Worm (Caenorhabditis elegans): ENCODE data around the gene F07F6.7.

Gene F07F6.7

DNA sequence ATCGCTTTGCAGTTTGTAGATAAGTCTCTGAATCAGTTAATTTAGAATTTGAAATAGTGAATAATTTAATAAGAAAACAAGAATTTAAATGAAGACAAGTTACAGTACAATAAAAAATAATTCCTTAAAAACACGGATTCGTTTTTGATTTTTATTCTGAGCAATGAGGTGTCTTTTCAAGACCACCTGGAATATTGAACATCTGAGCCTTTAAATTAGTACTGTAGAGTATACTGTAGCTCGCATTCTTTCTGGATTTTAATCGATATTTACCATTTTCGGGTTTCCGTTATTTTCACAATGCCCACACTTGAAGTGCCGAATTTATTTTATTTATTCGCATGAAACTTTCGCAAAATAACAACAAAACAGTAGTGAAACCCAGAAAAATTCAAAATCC lies at the start of gene F07F6.7:
Gene F07F6.7, minus strand, starts transcription at position 27 of the 400 bp plus-strand sequence.
- TF ChIP-seq unc-62 (GFP tag; optimal IDR thresholded peaks at IDR 0.05) = no peak

DNA sequence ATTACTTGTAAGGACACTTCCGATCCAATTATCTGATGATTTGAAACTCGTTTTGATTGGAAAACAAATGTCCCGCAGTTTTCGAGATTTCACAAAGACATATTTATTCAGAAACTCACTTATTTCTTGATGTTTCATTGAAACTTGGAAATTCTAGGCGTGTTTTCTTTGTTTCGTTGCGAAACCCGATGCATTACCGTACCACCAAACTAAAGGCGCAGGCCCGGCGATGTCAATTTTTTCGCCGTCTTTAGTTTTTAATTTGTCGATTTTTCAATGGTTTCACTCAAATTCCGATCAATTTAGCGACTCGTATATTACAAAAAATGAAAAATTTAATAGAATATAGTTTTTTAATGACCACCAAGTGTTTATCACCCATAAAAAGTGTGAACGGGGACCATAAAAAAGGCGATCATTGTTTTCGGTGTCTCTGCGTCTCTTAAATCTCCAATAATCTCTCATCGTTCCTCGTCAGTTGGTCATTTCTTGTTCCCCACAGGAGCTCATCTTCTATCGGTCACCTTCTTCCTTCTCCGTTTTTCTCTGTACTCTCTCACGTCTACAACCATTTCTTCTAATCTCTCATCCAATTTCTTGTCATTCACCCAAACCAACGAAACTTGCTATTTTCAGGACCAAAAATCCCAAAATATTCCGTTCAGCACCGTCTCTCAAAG lies 42.2 kb upstream of the F07F6.7 start, which contains the start of gene clr-1:
Gene clr-1, plus strand, starts transcription at position 630 of the 680 bp plus-strand sequence.
- TF ChIP-seq unc-62 (GFP tag; optimal IDR thresholded peaks at IDR 0.05) = no peak

DNA sequence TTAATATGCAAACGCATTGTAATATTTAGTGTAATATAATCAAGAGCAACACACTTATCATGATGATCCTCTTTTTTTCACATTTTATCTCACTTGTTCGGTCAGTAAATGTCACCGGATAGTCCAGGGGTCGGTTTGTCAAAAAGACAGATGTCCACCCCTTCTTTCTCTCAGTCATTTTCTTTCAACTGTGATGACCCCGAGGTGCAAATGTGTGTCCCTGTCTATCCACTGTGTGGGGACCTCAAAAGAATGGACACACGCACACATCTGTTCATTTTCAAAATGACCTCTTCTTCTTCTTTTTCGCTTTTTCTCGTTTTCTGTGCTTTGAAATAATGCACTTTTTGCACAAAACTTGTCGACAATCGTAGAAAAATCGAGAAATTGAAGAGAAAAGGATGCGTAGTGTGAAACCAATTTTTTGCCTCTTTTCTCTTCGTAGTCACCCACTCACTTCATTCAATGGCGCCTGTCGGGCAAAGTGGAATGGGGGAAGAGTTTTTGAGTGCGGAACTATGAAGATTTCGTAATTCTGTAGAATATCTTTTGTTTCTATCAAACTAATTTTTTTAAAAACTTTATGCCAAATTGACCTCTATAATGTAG lies 40.1 kb upstream of the F07F6.7 start:
- no peak for TF ChIP-seq unc-62 (GFP tag; optimal IDR thresholded peaks at IDR 0.05)

DNA sequence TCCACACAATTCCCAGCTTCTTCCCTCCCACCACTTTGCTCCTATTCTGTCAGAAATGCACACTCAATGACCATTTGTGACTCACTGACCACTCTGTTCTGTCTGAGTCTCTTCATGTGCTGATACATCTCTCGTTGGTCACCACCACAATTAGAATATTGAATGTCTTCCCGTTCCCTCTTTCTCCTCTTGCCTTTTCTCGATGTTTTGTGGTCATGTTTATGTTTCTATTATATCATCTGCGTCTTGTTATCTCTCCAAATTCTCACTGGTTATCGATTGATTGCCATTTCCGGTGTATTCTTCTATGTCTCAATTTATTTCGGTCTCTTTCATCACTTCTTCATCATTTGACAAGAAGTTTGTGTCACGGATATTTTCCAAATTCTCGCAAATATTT lies 37.3 kb upstream of the F07F6.7 start:
- TF ChIP-seq unc-62 (GFP tag; optimal IDR thresholded peaks at IDR 0.05) = no peak

DNA sequence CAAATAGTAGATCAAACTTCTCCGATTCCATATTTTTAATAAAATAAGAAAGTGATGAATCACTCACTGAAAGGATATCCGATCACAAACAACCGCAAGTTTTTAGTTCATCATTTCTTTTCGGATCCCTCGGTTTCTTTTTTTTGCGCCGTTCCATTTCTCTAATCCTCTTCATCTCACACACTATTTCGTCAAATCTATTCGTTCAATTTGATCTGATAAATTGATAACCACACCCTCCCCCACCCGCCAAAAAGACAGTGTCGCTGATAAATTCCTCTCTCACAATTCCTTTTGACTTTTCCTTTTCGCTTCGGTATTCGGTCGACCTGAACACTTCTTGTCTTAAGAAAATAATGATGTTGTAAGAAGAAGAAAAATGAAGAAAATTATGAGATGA lies 35.9 kb upstream of the F07F6.7 start:
- TF ChIP-seq unc-62 (GFP tag; optimal IDR thresholded peaks at IDR 0.05) = no peak

DNA sequence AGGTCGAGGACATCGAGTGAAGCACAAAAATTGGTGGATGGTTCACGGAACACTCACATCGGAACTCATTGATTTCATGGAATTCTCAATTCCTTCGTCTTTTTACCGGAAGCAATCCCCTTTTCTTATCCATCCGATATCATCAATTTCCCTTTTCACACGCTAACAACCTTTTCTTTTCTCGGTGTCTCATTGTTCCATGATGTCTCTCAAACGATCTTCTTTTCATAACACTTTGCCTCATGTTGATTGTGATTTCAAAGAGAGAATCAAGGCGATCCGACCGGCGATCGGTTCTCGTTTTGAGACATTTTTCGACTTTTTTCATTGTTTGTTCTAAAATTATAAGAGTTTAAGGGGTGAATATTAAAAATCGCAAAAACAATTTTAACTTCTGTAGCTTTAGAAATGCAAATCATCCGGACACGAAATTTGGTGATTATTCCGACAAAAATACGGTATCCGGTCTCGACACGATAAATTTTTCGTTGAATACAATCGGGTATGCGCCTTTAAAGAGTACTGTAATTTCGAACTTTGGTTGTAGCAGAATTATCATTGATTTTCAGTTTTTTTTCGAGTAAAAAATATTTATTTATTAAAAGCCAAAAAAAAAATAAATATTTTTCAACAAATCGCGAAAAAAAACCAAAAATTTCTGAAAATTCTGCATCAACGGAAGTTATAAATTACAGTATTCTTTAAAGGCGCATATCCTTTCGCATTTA lies 35.2 kb upstream of the F07F6.7 start:
- no peak for TF ChIP-seq unc-62 (GFP tag; optimal IDR thresholded peaks at IDR 0.05)

DNA sequence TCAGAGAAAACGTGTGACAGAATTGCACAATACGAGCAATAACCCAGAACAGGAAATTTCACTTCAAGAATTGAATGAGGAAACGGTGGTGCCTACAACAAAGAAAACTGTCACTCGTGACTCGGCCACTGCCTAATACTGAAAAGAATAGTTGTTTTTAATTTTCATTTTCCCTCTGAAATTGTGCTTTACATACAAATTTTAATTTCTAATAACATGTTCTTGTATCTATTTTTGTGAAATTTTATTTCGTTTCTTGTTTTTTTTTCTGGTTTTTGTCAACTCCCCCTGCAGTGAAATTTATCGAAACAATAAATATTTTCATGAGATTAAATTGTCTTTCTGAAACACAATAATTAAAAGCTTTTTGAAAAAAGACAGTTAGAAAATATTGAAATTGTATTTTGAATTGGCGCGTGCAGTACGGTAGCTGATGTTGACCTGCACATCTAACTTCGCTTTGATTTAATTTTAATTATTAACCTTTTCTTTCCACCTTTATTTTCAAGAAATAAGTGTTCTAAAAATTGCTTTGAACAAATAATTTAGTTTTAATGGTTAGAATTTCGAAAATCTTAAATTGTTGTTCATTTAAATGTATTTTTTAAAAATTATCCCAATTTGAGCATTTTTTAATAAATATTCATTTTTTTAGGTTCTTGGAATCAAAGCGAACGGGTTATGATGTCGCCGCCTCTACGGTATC lies 32.1 kb upstream of the F07F6.7 start, which contains the start of gene daz-1:
Gene daz-1, plus strand, starts transcription at position 656 of the 706 bp plus-strand sequence.
- no peak for TF ChIP-seq unc-62 (GFP tag; optimal IDR thresholded peaks at IDR 0.05)

DNA sequence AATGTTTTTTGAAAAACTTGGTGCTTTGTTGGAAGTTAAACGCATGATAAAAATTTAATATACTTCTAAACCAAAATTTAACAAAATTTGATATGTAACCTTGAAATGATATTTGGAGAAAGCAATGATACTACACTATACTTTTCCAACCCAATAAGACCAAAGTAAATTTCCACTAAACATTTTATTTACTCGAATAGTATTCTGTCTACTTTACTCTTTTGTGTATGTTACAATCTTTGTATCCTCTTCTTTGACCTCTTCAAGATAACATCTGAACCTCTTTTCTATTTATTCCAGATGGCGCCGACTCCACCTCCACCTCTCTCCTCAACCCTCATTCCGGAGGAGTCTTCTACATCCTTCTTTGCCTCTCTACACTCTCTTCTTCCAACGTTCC lies 29.9 kb upstream of the F07F6.7 start, which contains the start of gene dhs-5:
Gene dhs-5, plus strand, starts transcription at position 301 of the 400 bp plus-strand sequence.
- TF ChIP-seq unc-62 (GFP tag; optimal IDR thresholded peaks at IDR 0.05) = no peak

DNA sequence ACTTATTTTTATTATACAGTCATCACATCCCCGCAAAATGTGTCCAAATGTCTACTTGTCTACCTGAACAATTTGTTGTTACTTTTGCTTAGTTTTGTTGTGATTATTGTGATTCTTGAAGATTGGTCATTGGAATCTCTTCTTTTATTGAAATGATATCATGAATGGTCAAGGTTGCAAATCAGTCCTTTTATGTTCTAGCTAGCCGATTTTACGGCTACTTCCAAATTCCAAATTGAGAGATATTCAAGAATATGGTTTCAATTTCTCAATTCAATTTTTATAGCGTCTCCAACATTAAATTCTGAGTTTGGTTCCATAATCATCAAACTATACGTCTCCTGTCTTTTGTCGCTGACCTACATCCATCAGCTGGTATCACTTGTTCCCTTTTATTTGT lies 27.6 kb upstream of the F07F6.7 start:
- TF ChIP-seq unc-62 (GFP tag; optimal IDR thresholded peaks at IDR 0.05) = no peak

DNA sequence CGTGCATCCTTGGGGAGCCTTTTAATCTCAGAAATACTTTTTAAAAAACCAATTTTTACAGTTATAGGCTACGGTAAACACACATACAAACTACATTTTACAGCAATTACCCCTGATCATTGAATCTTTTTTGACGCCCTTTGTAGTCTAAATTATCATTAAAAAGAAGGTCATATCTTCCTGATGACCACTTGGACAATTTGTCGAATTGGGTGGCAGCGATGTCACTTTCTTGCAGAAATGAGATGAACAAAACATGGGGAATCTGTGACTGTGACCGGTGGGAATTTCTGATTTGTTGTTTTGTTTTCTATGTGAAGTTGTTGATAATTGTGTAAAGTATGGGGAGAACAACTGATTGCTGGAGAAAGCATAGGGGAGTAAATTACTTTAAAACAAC lies 26.0 kb upstream of the F07F6.7 start:
- no peak for TF ChIP-seq unc-62 (GFP tag; optimal IDR thresholded peaks at IDR 0.05)

DNA sequence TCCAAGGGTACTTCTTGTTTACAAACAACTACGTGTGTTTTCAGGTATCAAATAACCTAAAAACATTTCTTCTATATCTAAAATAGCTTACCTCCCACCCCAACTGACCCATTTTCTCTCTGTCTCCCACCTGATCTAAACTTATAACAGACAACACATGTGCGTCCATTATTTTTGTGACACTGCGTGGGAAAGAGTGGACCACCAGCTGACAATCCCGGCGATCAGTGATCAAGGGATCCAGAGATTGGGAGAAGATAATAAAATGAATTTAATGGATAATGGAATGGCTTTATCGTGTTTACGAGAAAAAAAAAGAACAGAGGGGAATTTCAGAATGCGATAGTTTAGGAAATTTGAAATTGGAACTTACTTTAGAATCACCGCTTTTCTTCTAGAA lies 25.6 kb upstream of the F07F6.7 start:
- TF ChIP-seq unc-62 (GFP tag; optimal IDR thresholded peaks at IDR 0.05) = no peak

DNA sequence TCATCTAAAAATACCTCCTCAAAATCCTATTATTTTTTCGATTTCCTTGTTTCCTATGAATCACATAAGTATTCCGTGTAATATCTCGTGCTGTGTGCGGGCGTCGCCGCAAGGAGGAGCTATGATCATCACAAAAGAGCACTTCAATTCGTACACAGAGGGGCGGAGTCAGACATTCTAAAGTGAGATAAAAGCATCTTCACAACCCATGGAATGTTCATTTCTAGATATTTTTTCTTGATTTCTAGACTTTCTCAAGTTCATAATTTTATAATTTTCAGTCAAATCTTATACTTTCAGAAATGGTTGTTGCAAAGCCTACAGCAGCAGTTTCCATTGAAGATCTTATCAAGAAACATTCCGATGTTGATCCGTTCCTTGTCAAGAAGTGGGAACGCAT lies 23.7 kb upstream of the F07F6.7 start, which contains the start of gene cex-1:
Gene cex-1, plus strand, starts transcription at position 301 of the 400 bp plus-strand sequence.
- TF ChIP-seq unc-62 (GFP tag; optimal IDR thresholded peaks at IDR 0.05) = no peak

DNA sequence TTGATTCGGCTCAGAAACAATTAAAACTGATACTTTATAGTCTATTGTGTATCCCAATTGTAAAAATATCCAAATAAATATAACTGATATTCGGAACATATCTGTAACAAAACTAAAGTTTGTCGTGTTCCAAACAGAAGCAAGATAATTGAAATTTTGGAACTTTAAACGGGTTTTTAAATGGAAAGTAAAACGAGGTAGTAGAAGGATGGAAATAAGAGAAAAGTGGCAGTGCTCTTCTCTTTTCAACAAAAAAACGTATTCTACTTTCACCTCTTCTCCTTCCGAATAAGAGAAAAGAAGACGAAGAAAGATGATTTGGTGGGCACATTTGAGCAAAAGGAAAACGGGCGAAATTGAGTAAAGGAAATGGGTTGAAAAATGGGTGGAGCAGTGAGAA lies 22.8 kb upstream of the F07F6.7 start, which contains the start of gene nmr-1:
Gene nmr-1, minus strand, starts transcription at position 101 of the 400 bp plus-strand sequence.
- TF ChIP-seq unc-62 (GFP tag; optimal IDR thresholded peaks at IDR 0.05) = no peak

DNA sequence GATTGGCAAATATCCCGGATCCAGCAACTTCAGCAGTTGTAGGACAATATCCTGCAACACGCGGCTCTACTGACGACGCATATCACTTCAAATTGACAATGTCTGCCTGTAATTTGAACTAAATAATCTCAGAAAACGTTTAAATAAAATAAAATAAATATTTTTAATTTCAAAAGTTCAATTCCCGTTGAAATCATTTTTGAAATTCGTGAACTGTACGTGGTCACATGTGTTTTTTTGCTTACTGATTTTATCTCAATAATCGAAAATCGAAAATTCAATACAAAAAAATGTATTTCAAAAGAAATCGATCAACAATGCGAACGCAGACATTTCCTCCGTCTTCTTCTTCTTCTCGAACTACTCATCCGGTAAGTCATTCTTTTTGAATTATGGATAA lies 13.9 kb upstream of the F07F6.7 start, which contains the start of gene F07F6.1:
Gene F07F6.1, plus strand, starts transcription at position 301 of the 400 bp plus-strand sequence.
- TF ChIP-seq unc-62 (GFP tag; optimal IDR thresholded peaks at IDR 0.05) = no peak

DNA sequence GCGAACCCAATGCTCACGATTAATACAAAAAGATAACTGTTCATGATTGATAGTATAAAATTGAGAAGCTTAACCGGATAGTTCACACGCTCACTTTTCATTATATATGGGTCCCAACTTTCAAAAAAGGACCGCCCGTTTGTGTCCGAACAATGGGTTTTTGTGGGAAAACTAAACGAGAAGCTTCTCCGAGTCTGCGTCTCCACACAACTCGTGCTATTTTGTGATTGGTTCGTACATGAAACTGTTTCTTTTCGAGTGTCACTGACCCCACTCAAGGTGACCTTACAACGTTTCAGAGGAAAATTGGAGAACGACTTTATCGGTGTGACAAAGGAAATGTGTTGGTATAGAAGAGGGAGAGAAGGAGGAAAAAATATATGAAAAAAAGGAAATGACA lies 13.2 kb upstream of the F07F6.7 start, which contains the start of gene dct-5:
Gene dct-5, minus strand, starts transcription at position 101 of the 400 bp plus-strand sequence.
- TF ChIP-seq unc-62 (GFP tag; optimal IDR thresholded peaks at IDR 0.05) = no peak

DNA sequence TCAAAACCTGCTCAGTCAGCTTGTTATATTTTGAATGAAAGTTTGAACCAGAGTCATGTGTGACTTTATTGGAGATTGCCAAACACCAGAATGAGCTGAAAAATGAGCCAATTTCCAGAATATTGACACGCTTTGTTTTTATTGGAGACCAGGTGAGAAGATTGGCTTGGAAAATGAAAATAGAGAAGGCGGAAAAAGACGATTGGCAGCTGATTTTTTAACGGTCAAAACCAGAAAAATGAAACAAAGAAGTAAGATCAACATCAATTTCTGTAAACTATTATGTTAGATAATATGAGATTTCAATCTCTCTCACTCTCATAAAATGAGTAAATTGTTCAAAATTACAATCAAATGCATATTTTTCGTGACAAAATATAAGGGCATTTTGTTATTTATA lies 9.4 kb upstream of the F07F6.7 start, which contains the start of gene srx-114:
Gene srx-114, minus strand, starts transcription at position 101 of the 400 bp plus-strand sequence.
- no peak for TF ChIP-seq unc-62 (GFP tag; optimal IDR thresholded peaks at IDR 0.05)

Data from whole organism, dauer.